Worm (Caenorhabditis elegans) whole organism, L2 larva: ENCODE data around the gene C17H11.5.

ENCODE experiments used
- C34F6.9 ChIP-seq: fragments of 150-350 bp; optimal IDR thresholded peaks from 2 replicates; lab custom pipeline; 2014; ENCODE audit warnings: missing biosample characterization, missing genetic modification characterization
- F13H6.1 ChIP-seq: sonication (generic microtip); optimal IDR thresholded peaks from 2 replicates; lab custom pipeline; 2016; ENCODE audit warnings: missing genetic modification characterization, missing compliant biosample characterization
- R02D3.7 ChIP-seq: fragments of 150-350 bp; optimal IDR thresholded peaks from 2 replicates; lab custom pipeline; 2014; ENCODE audit warnings: missing biosample characterization, missing genetic modification characterization
- Y55F3AM.14 ChIP-seq: fragments of 200-800 bp; sonication (Bioruptor generic); optimal IDR thresholded peaks from 2 replicates; lab custom pipeline; 2018; ENCODE audit warnings: mild to moderate bottlenecking, missing genetic modification characterization, missing compliant biosample characterization
- ZK546.5 ChIP-seq: sonication (generic microtip); optimal IDR thresholded peaks from 2 replicates; lab custom pipeline; 2017; ENCODE audit warnings: missing biosample characterization, missing genetic modification characterization
- alr-1 ChIP-seq: fragments of 150-350 bp; optimal IDR thresholded peaks from 2 replicates; lab custom pipeline; 2014; ENCODE audit warnings: missing biosample characterization, missing genetic modification characterization
- ama-1 ChIP-seq: fragments of 150-350 bp; optimal IDR thresholded peaks from 2 replicates; lab custom pipeline; 2018; ENCODE audit warnings: inconsistent platforms
- blmp-1 ChIP-seq: sonication (generic microtip); optimal IDR thresholded peaks from 2 replicates; lab custom pipeline; 2017; ENCODE audit warnings: missing genetic modification characterization, mild to moderate bottlenecking, missing compliant biosample characterization, antibody characterized with exemption, moderate library complexity; ENCODE audit not compliant: insufficient read depth
- ceh-16 ChIP-seq: fragments of 150-350 bp; optimal IDR thresholded peaks from 2 replicates; lab custom pipeline; 2014; ENCODE audit warnings: missing biosample characterization, missing genetic modification characterization
- ceh-82 ChIP-seq: fragments of 150-350 bp; optimal IDR thresholded peaks from 2 replicates; lab custom pipeline; 2014; ENCODE audit warnings: missing biosample characterization, missing genetic modification characterization
- crh-2 ChIP-seq: sonication (generic microtip); optimal IDR thresholded peaks from 2 replicates; lab custom pipeline; 2017; ENCODE audit warnings: missing biosample characterization, missing genetic modification characterization
- egl-27 ChIP-seq: sonication (generic microtip); optimal IDR thresholded peaks from 3 replicates; lab custom pipeline; 2017; ENCODE audit warnings: missing biosample characterization, missing genetic modification reagents, missing genetic modification characterization
- elt-3 ChIP-seq: sonication (generic microtip); optimal IDR thresholded peaks from 2 replicates; lab custom pipeline; 2017; ENCODE audit warnings: missing biosample characterization, missing genetic modification characterization
- fos-1 ChIP-seq: fragments of 150-350 bp; optimal IDR thresholded peaks from 2 replicates; lab custom pipeline; 2014; ENCODE audit warnings: missing biosample characterization, missing genetic modification characterization
- gmeb-1 ChIP-seq: fragments of 150-350 bp; optimal IDR thresholded peaks from 2 replicates; lab custom pipeline; 2014; ENCODE audit warnings: missing biosample characterization, missing genetic modification characterization
- lin-11 ChIP-seq: fragments of 150-350 bp; sonication (generic microtip); optimal IDR thresholded peaks from 2 replicates; lab custom pipeline; 2014; ENCODE audit warnings: missing biosample characterization, missing genetic modification characterization, inconsistent platforms, mixed read lengths
- lin-13 ChIP-seq: fragments of 150-350 bp; optimal IDR thresholded peaks from 2 replicates; lab custom pipeline; 2014; ENCODE audit warnings: missing biosample characterization, missing genetic modification reagents, missing genetic modification characterization
- lin-39 ChIP-seq: fragments of 150-350 bp; optimal IDR thresholded peaks from 2 replicates; lab custom pipeline; 2014; ENCODE audit warnings: missing biosample characterization, missing genetic modification reagents, missing genetic modification characterization
- lsy-2 ChIP-seq, 2 experiments: fragments of 150-350 bp in 1 of 2; sonication (generic microtip) in 1 of 2; optimal IDR thresholded peaks; 2 replicates each; lab custom pipeline; 2014 to 2017; ENCODE audit warnings: missing biosample characterization in 2 of 2, missing genetic modification characterization in 2 of 2
- mab-5 ChIP-seq: fragments of 150-350 bp; optimal IDR thresholded peaks from 2 replicates; lab custom pipeline; 2014; ENCODE audit warnings: missing biosample characterization, missing genetic modification characterization
- mbf-1 ChIP-seq: sonication (generic microtip); optimal IDR thresholded peaks from 2 replicates; lab custom pipeline; 2017; ENCODE audit warnings: missing biosample characterization, missing genetic modification characterization
- mdl-1 ChIP-seq, 2 experiments: fragments of 150-350 bp in 1 of 2; sonication (generic microtip) in 1 of 2; optimal IDR thresholded peaks; 2 replicates each; lab custom pipeline; 2017; ENCODE audit warnings: missing biosample characterization in 2 of 2, missing genetic modification characterization in 2 of 2
- nhr-10 ChIP-seq: sonication (generic microtip); optimal IDR thresholded peaks from 2 replicates; lab custom pipeline; 2017; ENCODE audit warnings: missing biosample characterization, missing genetic modification characterization
- nhr-11 ChIP-seq: fragments of 150-350 bp; optimal IDR thresholded peaks from 2 replicates; lab custom pipeline; 2014; ENCODE audit warnings: missing biosample characterization, missing genetic modification characterization
- nhr-129 ChIP-seq: fragments of 150-350 bp; optimal IDR thresholded peaks from 2 replicates; lab custom pipeline; 2014; ENCODE audit warnings: missing biosample characterization, missing genetic modification characterization
- nhr-21 ChIP-seq: fragments of 150-350 bp; optimal IDR thresholded peaks from 2 replicates; lab custom pipeline; 2014; ENCODE audit warnings: missing biosample characterization, missing genetic modification characterization
- nhr-23 ChIP-seq: fragments of 150-350 bp; optimal IDR thresholded peaks from 2 replicates; lab custom pipeline; 2014; ENCODE audit warnings: missing biosample characterization, missing genetic modification reagents, missing genetic modification characterization
- nhr-237 ChIP-seq: fragments of 150-350 bp; optimal IDR thresholded peaks from 2 replicates; lab custom pipeline; 2014; ENCODE audit warnings: missing biosample characterization, missing genetic modification characterization
- nhr-25 ChIP-seq: fragments of 150-350 bp; sonication (generic microtip); optimal IDR thresholded peaks from 3 replicates; lab custom pipeline; 2014; ENCODE audit warnings: missing biosample characterization, missing genetic modification characterization
- nhr-6 ChIP-seq: fragments of 150-350 bp; optimal IDR thresholded peaks from 2 replicates; lab custom pipeline; 2014; ENCODE audit warnings: missing biosample characterization, missing genetic modification characterization
- peb-1 ChIP-seq: fragments of 150-350 bp; optimal IDR thresholded peaks from 2 replicates; lab custom pipeline; 2014; ENCODE audit warnings: missing biosample characterization, missing genetic modification characterization
- sma-3 ChIP-seq: sonication (generic microtip); optimal IDR thresholded peaks from 2 replicates; lab custom pipeline; 2016; ENCODE audit warnings: missing genetic modification reagents, missing genetic modification characterization, missing compliant biosample characterization
- sma-9 ChIP-seq, 2 experiments: fragments of 150-350 bp in 1 of 2; sonication (generic microtip) in 1 of 2; optimal IDR thresholded peaks; 2 replicates each; lab custom pipeline; 2014 to 2016; ENCODE audit warnings: missing genetic modification characterization in 2 of 2, mild to moderate bottlenecking in 1 of 2, missing biosample characterization in 1 of 2, missing compliant biosample characterization in 1 of 2, missing genetic modification reagents in 1 of 2, moderate library complexity in 1 of 2
- snpc-4 ChIP-seq: fragments of 150-350 bp; optimal IDR thresholded peaks from 2 replicates; lab custom pipeline; 2014; ENCODE audit warnings: missing biosample characterization, missing genetic modification characterization
- unc-39 ChIP-seq: fragments of 150-350 bp; optimal IDR thresholded peaks from 2 replicates; lab custom pipeline; 2014; ENCODE audit warnings: missing biosample characterization, missing genetic modification characterization
- unc-55 ChIP-seq: fragments of 150-350 bp; sonication (generic microtip); optimal IDR thresholded peaks from 3 replicates; lab custom pipeline; 2014; ENCODE audit warnings: missing biosample characterization, missing genetic modification reagents, missing genetic modification characterization
- unc-62 ChIP-seq: fragments of 150-350 bp; optimal IDR thresholded peaks from 2 replicates; lab custom pipeline; 2014; ENCODE audit warnings: missing biosample characterization, missing genetic modification reagents, missing genetic modification characterization
- zag-1 ChIP-seq: fragments of 150-350 bp; optimal IDR thresholded peaks from 2 replicates; lab custom pipeline; 2014; ENCODE audit warnings: missing biosample characterization, missing genetic modification characterization
- ztf-11 ChIP-seq: sonication (generic microtip); optimal IDR thresholded peaks from 2 replicates; lab custom pipeline; 2017; ENCODE audit warnings: missing biosample characterization, missing genetic modification characterization
- ztf-4 ChIP-seq: fragments of 150-350 bp; optimal IDR thresholded peaks from 2 replicates; lab custom pipeline; 2014; ENCODE audit warnings: missing biosample characterization, missing genetic modification characterization

Gene C17H11.5

ce11 chrX:8214424-8215115 lies 29.6 kb upstream of the C17H11.5 start, which contains the start of gene C47D2.1:
Gene C47D2.1, plus strand, starts transcription at chrX:8215065.
- TF ChIP-seq ceh-82 (tag; lab: Kevin White, UChicago): no peak
- TF ChIP-seq lin-39 (tag; lab: Kevin White, UChicago): no peak
- no peak for TF ChIP-seq unc-55
- no peak for TF ChIP-seq mbf-1 (tag; lab: Kevin White, UChicago)
- no peak for TF ChIP-seq nhr-23 (tag; lab: Kevin White, UChicago)
- TF ChIP-seq lsy-2 (tag; optimal IDR thresholded peaks at IDR 0.05; lab: Kevin White, UChicago): no peak
- TF ChIP-seq lin-11: no peak
- no peak for TF ChIP-seq F13H6.1 (tag; lab: Kevin White, UChicago)

ce11 chrX:8210999-8211398 lies 26.1 kb upstream of the C17H11.5 start, which contains the start of gene cdd-1:
Gene cdd-1, minus strand, starts transcription at chrX:8211149.
- no peak for TF ChIP-seq lin-11
- TF ChIP-seq sma-9 (GFP tag; optimal IDR thresholded peaks at IDR 0.05; lab: Kevin White, UChicago): peak; percentile 66
- no peak for TF ChIP-seq sma-9 (tag; optimal IDR thresholded peaks at IDR 0.05; lab: Kevin White, UChicago)
- TF ChIP-seq nhr-237 (tag; lab: Kevin White, UChicago): no peak
- TF ChIP-seq blmp-1 (tag; lab: Kevin White, UChicago): peak; percentile 2
- TF ChIP-seq fos-1 (tag; lab: Kevin White, UChicago): peak; percentile 60
- no peak for TF ChIP-seq unc-62 (GFP tag; lab: Kevin White, UChicago)
- TF ChIP-seq egl-27 (tag; lab: Kevin White, UChicago): no peak
- TF ChIP-seq nhr-10 (tag; lab: Kevin White, UChicago): no peak
- TF ChIP-seq ceh-16 (tag; lab: Kevin White, UChicago): no peak
- peak; percentile 43 for TF ChIP-seq F13H6.1 (tag; lab: Kevin White, UChicago)
- no peak for TF ChIP-seq lin-39 (tag; lab: Kevin White, UChicago)
- no peak for TF ChIP-seq mbf-1 (tag; lab: Kevin White, UChicago)
- TF ChIP-seq mab-5: no peak
- TF ChIP-seq ztf-4 (tag; lab: Kevin White, UChicago): no peak
- TF ChIP-seq peb-1 (tag; lab: Kevin White, UChicago): no peak
- peak; percentile 43 for TF ChIP-seq gmeb-1 (tag; lab: Kevin White, UChicago)
- peak; percentile 44 for TF ChIP-seq sma-3 (GFP tag; lab: Kevin White, UChicago)
- no peak for TF ChIP-seq alr-1
- TF ChIP-seq lsy-2 (tag; optimal IDR thresholded peaks at IDR 0.05; lab: Kevin White, UChicago): peak in 1 of 2 experiments; percentile 14
- TF ChIP-seq C34F6.9 (tag; lab: Kevin White, UChicago): no peak
- no peak for TF ChIP-seq nhr-6 (tag; lab: Kevin White, UChicago)
- no peak for TF ChIP-seq elt-3 (tag; lab: Kevin White, UChicago)
- TF ChIP-seq lin-13 (GFP tag; lab: Kevin White, UChicago): no peak
- no peak for TF ChIP-seq zag-1 (tag; lab: Kevin White, UChicago)
- TF ChIP-seq ZK546.5 (tag; lab: Kevin White, UChicago): no peak
- TF ChIP-seq nhr-21 (tag; lab: Kevin White, UChicago): no peak
- peak; percentile 4 for TF ChIP-seq nhr-129 (tag; lab: Kevin White, UChicago)
- peak; percentile 79 for TF ChIP-seq crh-2
- no peak for TF ChIP-seq Y55F3AM.14 (GFP tag; lab: Kevin White, UChicago)
- TF ChIP-seq R02D3.7 (tag; lab: Kevin White, UChicago): no peak
- peak; percentile 19 for TF ChIP-seq ama-1 (lab: Kevin White, UChicago)
- TF ChIP-seq nhr-11 (tag; lab: Kevin White, UChicago): no peak
- no peak for TF ChIP-seq unc-39 (tag; lab: Kevin White, UChicago)
- TF ChIP-seq ztf-11 (tag; lab: Kevin White, UChicago): no peak
- TF ChIP-seq, all 48 proteins: peak for 10

ce11 chrX:8205919-8206318 lies 21.0 kb upstream of the C17H11.5 start:
- TF ChIP-seq fos-1 (tag; lab: Kevin White, UChicago) (peak; percentile 15), nhr-25 (no peak), mdl-1 (tag; optimal IDR thresholded peaks at IDR 0.05; lab: Kevin White, UChicago) (peak in 1 of 2 experiments; percentile 58), C34F6.9 (tag; lab: Kevin White, UChicago) (peak; percentile 65), snpc-4 (tag; lab: Kevin White, UChicago) (no peak), crh-2 (peak; percentile 33), nhr-129 (tag; lab: Kevin White, UChicago) (peak; percentile 74), sma-9 (GFP tag; optimal IDR thresholded peaks at IDR 0.05; lab: Kevin White, UChicago) (peak; percentile 68), sma-9 (tag; optimal IDR thresholded peaks at IDR 0.05; lab: Kevin White, UChicago) (no peak), lsy-2 (tag; optimal IDR thresholded peaks at IDR 0.05; lab: Kevin White, UChicago) (peak in 1 of 2 experiments; percentile 60), unc-55 (peak; percentile 87), lin-11 (peak; percentile 3), F13H6.1 (tag; lab: Kevin White, UChicago) (peak; percentile 56), zag-1 (tag; lab: Kevin White, UChicago) (peak; percentile 67), ZK546.5 (tag; lab: Kevin White, UChicago) (no peak)
